Worm (Caenorhabditis elegans): ENCODE results near the gene T03F7.6.

Gene T03F7.6

ce11 chrV:11323720-11324119 lies 29.2 kb downstream of the T03F7.6 start, which contains the start of gene str-141:
str-141 (minus strand) TSS chrV:11323820.
- no peak for TF ChIP-seq nhr-129 (tag; optimal IDR thresholded peaks at IDR 0.05)
- no peak for TF ChIP-seq sma-9 (GFP tag; optimal IDR thresholded peaks at IDR 0.05)
- TF ChIP-seq sma-9 (tag; optimal IDR thresholded peaks at IDR 0.05) = no peak
- TF ChIP-seq R02D3.7 (tag; optimal IDR thresholded peaks at IDR 0.05) = no peak
- no peak for TF ChIP-seq mab-5 (tag; optimal IDR thresholded peaks at IDR 0.05)
- TF ChIP-seq alr-1 (tag; optimal IDR thresholded peaks at IDR 0.05) = no peak
- TF ChIP-seq lin-39 (tag; optimal IDR thresholded peaks at IDR 0.05) = no peak
- TF ChIP-seq ztf-11 (tag; optimal IDR thresholded peaks at IDR 0.05) = no peak
- no peak for TF ChIP-seq nhr-237 (tag; optimal IDR thresholded peaks at IDR 0.05)
- TF ChIP-seq nhr-11 (tag; optimal IDR thresholded peaks at IDR 0.05) = no peak
- no peak for TF ChIP-seq peb-1 (tag; optimal IDR thresholded peaks at IDR 0.05)
- no peak for TF ChIP-seq unc-62 (GFP tag; optimal IDR thresholded peaks at IDR 0.05)

- peak; percentile 61 for TF ChIP-seq unc-55 (GFP tag; optimal IDR thresholded peaks at IDR 0.05)
- no peak for TF ChIP-seq elt-3 (tag; optimal IDR thresholded peaks at IDR 0.05)
- TF ChIP-seq zag-1 (tag; optimal IDR thresholded peaks at IDR 0.05) = peak; percentile 47
- peak; percentile 33 for TF ChIP-seq fos-1 (tag; optimal IDR thresholded peaks at IDR 0.05)
- TF ChIP-seq sma-9 (GFP tag; optimal IDR thresholded peaks at IDR 0.05) = peak; percentile 63
- TF ChIP-seq sma-9 (tag; optimal IDR thresholded peaks at IDR 0.05) = no peak
- no peak for TF ChIP-seq gmeb-1 (tag; optimal IDR thresholded peaks at IDR 0.05)
- TF ChIP-seq lsy-2 (tag; optimal IDR thresholded peaks at IDR 0.05) = peak; percentile 66 to 93
- peak; percentile 12 for TF ChIP-seq snpc-4 (tag; optimal IDR thresholded peaks at IDR 0.05)
- no peak for TF ChIP-seq ztf-4 (tag; optimal IDR thresholded peaks at IDR 0.05)
- peak; percentile 77 for TF ChIP-seq C34F6.9 (tag; optimal IDR thresholded peaks at IDR 0.05)
- TF ChIP-seq sma-3 (GFP tag; optimal IDR thresholded peaks at IDR 0.05) = peak; percentile 54
- TF ChIP-seq F13H6.1 (tag; optimal IDR thresholded peaks at IDR 0.05) = peak; percentile 51
- peak; percentile 6 for TF ChIP-seq lin-13 (GFP tag; optimal IDR thresholded peaks at IDR 0.05)
- peak; percentile 80 for TF ChIP-seq crh-2 (tag; optimal IDR thresholded peaks at IDR 0.05)
- TF ChIP-seq nhr-129 (tag; optimal IDR thresholded peaks at IDR 0.05) = peak; percentile 69
- no peak for TF ChIP-seq nhr-237 (tag; optimal IDR thresholded peaks at IDR 0.05)
- no peak for TF ChIP-seq nhr-12 (tag; optimal IDR thresholded peaks at IDR 0.05)
- no peak for TF ChIP-seq nhr-77 (tag; optimal IDR thresholded peaks at IDR 0.05)
Observed at ce11 chrV:11326914-11327367, 32.4 kb downstream of the T03F7.6 start, which contains the start of gene tmed-10. tmed-10 (minus strand) TSS chrV:11326964.

- TF ChIP-seq nhr-12 (tag; optimal IDR thresholded peaks at IDR 0.05) (no peak), lin-13 (GFP tag; optimal IDR thresholded peaks at IDR 0.05) (no peak)
Observed at ce11 chrV:11329100-11329499, 34.6 kb downstream of the T03F7.6 start, which contains the start of gene F47G9.6. F47G9.6 (plus strand) TSS chrV:11329400.

ce11 chrV:11334193-11334592 lies 39.7 kb downstream of the T03F7.6 start, which contains the start of gene T02E9.6:
T02E9.6 (minus strand) TSS chrV:11334293.
- no peak for TF ChIP-seq alr-1 (tag; optimal IDR thresholded peaks at IDR 0.05)
- TF ChIP-seq lin-13 (GFP tag; optimal IDR thresholded peaks at IDR 0.05) = no peak
- no peak for TF ChIP-seq dmd-4 (tag; optimal IDR thresholded peaks at IDR 0.05)
- no peak for TF ChIP-seq Y55F3AM.14 (GFP tag; optimal IDR thresholded peaks at IDR 0.05)
- no peak for TF ChIP-seq nhr-12 (tag; optimal IDR thresholded peaks at IDR 0.05)
- no peak for TF ChIP-seq gmeb-1 (tag; optimal IDR thresholded peaks at IDR 0.05)
- no peak for TF ChIP-seq nhr-10 (tag; optimal IDR thresholded peaks at IDR 0.05)
- TF ChIP-seq peb-1 (tag; optimal IDR thresholded peaks at IDR 0.05) = no peak
- TF ChIP-seq egl-27 (tag; optimal IDR thresholded peaks at IDR 0.05) = no peak
- TF ChIP-seq ceh-82 (tag; optimal IDR thresholded peaks at IDR 0.05) = no peak

ce11 chrV:11335757-11336418 lies 41.4 kb downstream of the T03F7.6 start:
- TF ChIP-seq nhr-6 (tag; optimal IDR thresholded peaks at IDR 0.05) (no peak), F13H6.1 (tag; optimal IDR thresholded peaks at IDR 0.05) (no peak)

- TF ChIP-seq ceh-82 (tag; optimal IDR thresholded peaks at IDR 0.05) = no peak
- TF ChIP-seq nhr-129 (tag; optimal IDR thresholded peaks at IDR 0.05) = no peak
- no peak for TF ChIP-seq F13H6.1 (tag; optimal IDR thresholded peaks at IDR 0.05)
- no peak for TF ChIP-seq mab-5 (tag; optimal IDR thresholded peaks at IDR 0.05)
Observed at ce11 chrV:11336877-11337276, 42.4 kb downstream of the T03F7.6 start.

All from whole organism, L2 larva.